Fruit fly (Drosophila melanogaster) whole organism, embryonic: ENCODE measurements around the gene ics.

Source experiments
- Abd-B ChIP-seq: fragments of 200-800 bp; sonication (Bioruptor generic); optimal IDR thresholded peaks from 2 replicates; lab custom pipeline; 2018; ENCODE audit warnings: missing biosample characterization, mild to moderate bottlenecking, missing genetic modification characterization, moderate library complexity
- Awh ChIP-seq: fragments of 200-800 bp; sonication (Bioruptor generic); IDR thresholded peaks from 2 replicates; pipeline ENCODE4, ENCODE4 v1.3.6; 2022; ENCODE audit warnings: missing biosample characterization, missing genetic modification characterization
- CG10147 ChIP-seq: fragments of 200-800 bp; sonication (Bioruptor generic); optimal IDR thresholded peaks from 2 replicates; lab custom pipeline; 2019; ENCODE audit warnings: missing biosample characterization, mild to moderate bottlenecking, missing genetic modification characterization, moderate library complexity
- CG12071 ChIP-seq: fragments of 200-800 bp; sonication (Bioruptor generic); optimal IDR thresholded peaks from 3 replicates; lab custom pipeline; 2018; ENCODE audit warnings: missing biosample characterization, mild to moderate bottlenecking, missing genetic modification characterization
- CG12744 ChIP-seq: fragments of 200-800 bp; sonication (Bioruptor generic); optimal IDR thresholded peaks from 2 replicates; lab custom pipeline; 2016; ENCODE audit warnings: missing biosample characterization, missing genetic modification characterization
- CG12769 ChIP-seq: fragments of 200-800 bp; sonication (Bioruptor generic); optimal IDR thresholded peaks from 2 replicates; lab custom pipeline; 2019; ENCODE audit warnings: missing biosample characterization, mild to moderate bottlenecking, missing genetic modification characterization, moderate library complexity
- CG13123 ChIP-seq: fragments of 200-800 bp; sonication (Bioruptor generic); optimal IDR thresholded peaks from 2 replicates; lab custom pipeline; 2016; ENCODE audit warnings: missing biosample characterization, missing genetic modification characterization
- CG13775 ChIP-seq: fragments of 200-800 bp; sonication (Bioruptor generic); optimal IDR thresholded peaks from 3 replicates; lab custom pipeline; 2017; ENCODE audit warnings: missing biosample characterization, mild to moderate bottlenecking, missing genetic modification characterization
- CG14050 ChIP-seq: fragments of 200-800 bp; sonication (Bioruptor generic); IDR thresholded peaks from 3 replicates; pipeline ENCODE4 v1.3.6; 2022; ENCODE audit warnings: missing biosample characterization, missing genetic modification characterization
- CG1602 ChIP-seq: fragments of 200-800 bp; sonication (Bioruptor generic); optimal IDR thresholded peaks from 3 replicates; lab custom pipeline; 2016; ENCODE audit warnings: missing biosample characterization, missing genetic modification characterization
- CG1603 ChIP-seq: fragments of 200-800 bp; sonication (Bioruptor generic); optimal IDR thresholded peaks from 2 replicates; lab custom pipeline; 2019; ENCODE audit warnings: missing biosample characterization, mild to moderate bottlenecking, missing genetic modification characterization, moderate library complexity
- CG2120 ChIP-seq: fragments of 200-800 bp; sonication (Bioruptor generic); optimal IDR thresholded peaks from 3 replicates; lab custom pipeline; 2016; ENCODE audit warnings: missing biosample characterization, missing genetic modification characterization
- CG2889 ChIP-seq: fragments of 200-800 bp; sonication (Bioruptor generic); IDR thresholded peaks from 3 replicates; pipeline ENCODE4 v1.3.6; 2022; ENCODE audit warnings: missing biosample characterization, missing genetic modification characterization
- CG3838 ChIP-seq: fragments of 200-800 bp; sonication (Bioruptor generic); optimal IDR thresholded peaks from 3 replicates; lab custom pipeline; 2016; ENCODE audit warnings: missing biosample characterization, missing genetic modification characterization
- CG4617 ChIP-seq: fragments of 200-800 bp; sonication (Bioruptor generic); optimal IDR thresholded peaks from 3 replicates; lab custom pipeline; 2016; ENCODE audit warnings: missing biosample characterization, missing genetic modification characterization, borderline replicate concordance
- CG5953 ChIP-seq: fragments of 200-800 bp; sonication (Bioruptor generic); IDR thresholded peaks from 2 replicates; pipeline ENCODE4 v1.3.6; 2022; ENCODE audit warnings: missing biosample characterization, missing genetic modification characterization
- CG6854 ChIP-seq: fragments of 200-800 bp; sonication (Bioruptor generic); optimal IDR thresholded peaks from 3 replicates; lab custom pipeline; 2017; ENCODE audit warnings: missing biosample characterization, mild to moderate bottlenecking, missing genetic modification characterization
- CG8281 ChIP-seq: fragments of 200-800 bp; sonication (Bioruptor generic); optimal IDR thresholded peaks from 2 replicates; lab custom pipeline; 2018; ENCODE audit warnings: missing biosample characterization, mild to moderate bottlenecking, missing genetic modification characterization, moderate library complexity
- CG8388 ChIP-seq: fragments of 200-800 bp; sonication (Bioruptor generic); optimal IDR thresholded peaks from 2 replicates; lab custom pipeline; 2019; ENCODE audit warnings: missing biosample characterization, mild to moderate bottlenecking, missing genetic modification characterization, moderate library complexity
- CG9437 ChIP-seq: fragments of 200-800 bp; sonication (Bioruptor generic); optimal IDR thresholded peaks from 2 replicates; lab custom pipeline; 2018; ENCODE audit warnings: missing biosample characterization, mild to moderate bottlenecking, missing genetic modification characterization
- CTCF ChIP-seq: fragments of 200-800 bp; sonication (Bioruptor generic); optimal IDR thresholded peaks from 2 replicates; lab custom pipeline; 2017; ENCODE audit warnings: missing biosample characterization, mild to moderate bottlenecking, missing genetic modification characterization, moderate library complexity
- CoRest ChIP-seq: fragments of 200-800 bp; sonication (Bioruptor generic); optimal IDR thresholded peaks from 3 replicates; lab custom pipeline; 2018; ENCODE audit warnings: missing biosample characterization, mild to moderate bottlenecking, missing genetic modification characterization, moderate library complexity
- Dfd ChIP-seq, 2 experiments: fragments of >200 bp; optimal IDR thresholded peaks; 2 replicates each; lab custom pipeline; 2017; ENCODE audit warnings: missing biosample characterization in 2 of 2, missing genetic modification characterization in 2 of 2
- Elba2 ChIP-seq: fragments of 200-800 bp; sonication (Bioruptor generic); optimal IDR thresholded peaks from 3 replicates; lab custom pipeline; 2016; ENCODE audit warnings: missing biosample characterization, missing genetic modification characterization
- Hr78 ChIP-seq, 2 experiments: fragments of 200-800 bp in 1 of 2; fragments of >200 bp in 1 of 2; sonication (Bioruptor generic) in 1 of 2; optimal IDR thresholded peaks; 2 replicates each; lab custom pipeline; 2017 to 2019; ENCODE audit warnings: missing biosample characterization in 2 of 2, missing genetic modification characterization in 2 of 2, mild to moderate bottlenecking in 1 of 2, moderate library complexity in 1 of 2
- Hsf ChIP-seq: fragments of 200-800 bp; sonication (Bioruptor generic); optimal IDR thresholded peaks from 3 replicates; lab custom pipeline; 2016; ENCODE audit warnings: missing biosample characterization, missing genetic modification characterization
- Lpt ChIP-seq: fragments of >200 bp; optimal IDR thresholded peaks from 2 replicates; lab custom pipeline; 2018; ENCODE audit warnings: missing biosample characterization, missing genetic modification characterization
- NfI ChIP-seq: fragments of 200-800 bp; sonication (Bioruptor generic); optimal IDR thresholded peaks from 3 replicates; lab custom pipeline; 2018; ENCODE audit warnings: missing biosample characterization, mild to moderate bottlenecking, missing genetic modification characterization, moderate library complexity
- Rx ChIP-seq: fragments of 200-800 bp; sonication (Bioruptor generic); IDR thresholded peaks from 2 replicates; pipeline ENCODE4 v1.3.6; 2022; ENCODE audit warnings: missing biosample characterization, missing genetic modification characterization
- Sin3A ChIP-seq: fragments of >200 bp; optimal IDR thresholded peaks from 2 replicates; lab custom pipeline; 2018
- Spps ChIP-seq: fragments of 200-800 bp; sonication (Bioruptor generic); optimal IDR thresholded peaks from 2 replicates; lab custom pipeline; 2018; ENCODE audit warnings: missing biosample characterization, mild to moderate bottlenecking, missing genetic modification characterization
- Vsx1 ChIP-seq: fragments of 200-800 bp; sonication (Bioruptor generic); optimal IDR thresholded peaks from 2 replicates; lab custom pipeline; 2017; ENCODE audit warnings: missing biosample characterization, mild to moderate bottlenecking, missing genetic modification characterization, missing genetic modification reagents
- az2 ChIP-seq: fragments of 200-800 bp; sonication (Bioruptor generic); optimal IDR thresholded peaks from 3 replicates; lab custom pipeline; 2016; ENCODE audit warnings: missing biosample characterization, missing genetic modification characterization
- caup ChIP-seq: fragments of 200-800 bp; sonication (Bioruptor generic); optimal IDR thresholded peaks from 3 replicates; lab custom pipeline; 2017; ENCODE audit warnings: missing biosample characterization, mild to moderate bottlenecking, missing genetic modification characterization, moderate library complexity; ENCODE audit not compliant: severe bottlenecking
- croc ChIP-seq: fragments of 200-800 bp; sonication (Bioruptor generic); conservative IDR thresholded peaks from 3 replicates; pipeline ENCODE4 v1.3.6; 2022; ENCODE audit warnings: missing biosample characterization, missing genetic modification characterization
- cwo ChIP-seq: fragments of 200-800 bp; sonication (Bioruptor generic); optimal IDR thresholded peaks from 3 replicates; lab custom pipeline; 2017; ENCODE audit warnings: missing biosample characterization, missing genetic modification characterization, mild to moderate bottlenecking, moderate library complexity, missing genetic modification reagents
- eyg ChIP-seq: fragments of 200-800 bp; sonication (Bioruptor generic); optimal IDR thresholded peaks from 3 replicates; lab custom pipeline; 2016; ENCODE audit warnings: missing biosample characterization, missing genetic modification characterization
- fd96Cb ChIP-seq: fragments of 200-800 bp; sonication (Bioruptor generic); optimal IDR thresholded peaks from 2 replicates; lab custom pipeline; 2018; ENCODE audit warnings: missing biosample characterization, mild to moderate bottlenecking, missing genetic modification characterization, moderate library complexity
- grau ChIP-seq: fragments of 200-800 bp; optimal IDR thresholded peaks from 3 replicates; lab custom pipeline; 2019; ENCODE audit warnings: missing biosample characterization, mild to moderate bottlenecking, missing genetic modification characterization, moderate library complexity
- h ChIP-seq: fragments of >200 bp; optimal IDR thresholded peaks from 2 replicates; lab custom pipeline; 2017
- kah ChIP-seq: fragments of 200-800 bp; sonication (Bioruptor generic); optimal IDR thresholded peaks from 2 replicates; lab custom pipeline; 2018; ENCODE audit warnings: missing biosample characterization, mild to moderate bottlenecking, missing genetic modification characterization
- kni ChIP-seq: fragments of 200-800 bp; sonication (Bioruptor generic); optimal IDR thresholded peaks from 3 replicates; lab custom pipeline; 2017; ENCODE audit warnings: mild to moderate bottlenecking, missing biosample characterization, missing genetic modification reagents, missing genetic modification characterization
- ro ChIP-seq: fragments of 200-800 bp; sonication (Bioruptor generic); IDR thresholded peaks from 2 replicates; pipeline ENCODE4 v1.3.6; 2022; ENCODE audit warnings: missing biosample characterization, missing genetic modification characterization
- sens-2 ChIP-seq: fragments of 200-800 bp; sonication (Bioruptor generic); IDR thresholded peaks from 2 replicates; pipeline ENCODE4 v1.3.6; 2022; ENCODE audit warnings: missing biosample characterization, missing genetic modification characterization
- shn ChIP-seq: fragments of 200-800 bp; sonication (Bioruptor generic); optimal IDR thresholded peaks from 3 replicates; lab custom pipeline; 2016; ENCODE audit warnings: missing biosample characterization, missing genetic modification characterization
- slbo ChIP-seq: fragments of 200-800 bp; sonication (Bioruptor generic); IDR thresholded peaks from 2 replicates; pipeline ENCODE4 v1.3.6; 2022; ENCODE audit warnings: missing biosample characterization, missing genetic modification characterization
- ssp ChIP-seq: fragments of 200-800 bp; sonication (Bioruptor generic); IDR thresholded peaks from 2 replicates; pipeline ENCODE4 v1.3.6; 2022; ENCODE audit warnings: missing biosample characterization, missing genetic modification characterization
- sug ChIP-seq: fragments of 200-800 bp; optimal IDR thresholded peaks from 2 replicates; lab custom pipeline; 2019; ENCODE audit warnings: missing biosample characterization, mild to moderate bottlenecking, missing genetic modification characterization, moderate library complexity
- tgo ChIP-seq: fragments of 200-800 bp; sonication (Bioruptor generic); IDR thresholded peaks from 3 replicates; pipeline ENCODE4 v1.3.6; 2022; ENCODE audit warnings: missing biosample characterization, missing genetic modification characterization
- vvl ChIP-seq: fragments of 200-800 bp; sonication (Bioruptor generic); IDR thresholded peaks from 2 replicates; pipeline ENCODE4 v1.3.6; 2022; ENCODE audit warnings: missing biosample characterization, missing genetic modification characterization
- wdn ChIP-seq: fragments of 200-800 bp; sonication (Bioruptor generic); IDR thresholded peaks from 2 replicates; pipeline ENCODE4 v1.3.6; 2022; ENCODE audit warnings: missing biosample characterization, missing genetic modification characterization

ics gene

DNA sequence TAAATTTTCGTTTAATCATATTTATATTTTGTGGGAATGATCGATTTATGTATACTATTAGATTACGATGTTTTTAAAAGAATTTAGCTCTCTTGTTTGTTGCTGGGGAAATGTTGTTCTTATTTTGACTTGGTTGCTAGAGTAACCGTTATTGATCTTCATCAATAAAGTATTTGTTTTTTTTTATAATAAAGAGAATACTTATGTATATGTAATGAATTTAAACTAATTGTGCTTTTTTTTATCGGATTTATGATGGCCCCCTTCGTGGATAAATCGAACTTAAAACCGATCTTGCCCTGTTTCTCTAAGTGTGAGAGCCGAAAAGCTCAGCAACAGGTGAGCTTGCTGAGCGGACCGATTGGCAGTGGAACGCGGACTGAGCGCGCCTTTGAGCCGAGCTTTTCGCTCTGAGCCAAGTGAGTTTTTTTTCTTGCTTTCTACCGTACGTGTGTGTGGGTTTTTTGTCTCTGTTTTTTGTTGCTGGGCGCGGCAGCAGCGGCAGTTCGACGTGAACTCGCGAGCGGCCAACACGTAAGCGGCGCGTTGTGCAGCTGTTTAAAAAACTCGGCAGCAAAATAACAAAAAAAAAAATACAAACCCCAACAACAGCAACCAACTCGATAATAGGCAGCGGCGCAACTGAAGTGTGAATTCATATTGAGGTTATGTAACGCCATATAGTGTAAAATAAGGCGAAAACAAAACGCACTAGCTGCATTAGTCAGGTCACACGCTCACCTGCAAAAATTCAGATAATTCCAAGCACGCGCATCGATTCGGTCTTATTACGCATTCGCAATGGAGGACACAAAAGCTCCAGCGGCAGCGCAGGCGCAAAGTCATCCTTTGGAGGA is 22.9 kb upstream of the ics start, which contains the start of gene CG18507 (continued):
- TF ChIP-seq CG4617 (GFP tag; lab: Kevin White, UChicago), result no peak
- TF ChIP-seq NfI, result no peak
- no peak for TF ChIP-seq grau (tag; lab: Kevin White, UChicago)
- TF ChIP-seq CG3838 (GFP tag; lab: Kevin White, UChicago), result no peak
- TF ChIP-seq caup (GFP tag; lab: Kevin White, UChicago), result no peak
- TF ChIP-seq Abd-B (GFP tag; lab: Kevin White, UChicago), result no peak
- no peak for TF ChIP-seq CG8388
- TF ChIP-seq CG6854 (GFP tag; lab: Kevin White, UChicago), result no peak
- TF ChIP-seq CTCF, result no peak
- peak; percentile 31; the same call in 1 of the 2 replicates for TF ChIP-seq slbo (GFP tag; lab: Robert Waterston, UW)
- TF ChIP-seq Hsf (GFP tag; lab: Kevin White, UChicago), result no peak
- TF ChIP-seq h (lab: Kevin White, UChicago), result no peak
- no peak for TF ChIP-seq eyg (GFP tag; lab: Kevin White, UChicago)
- no peak for TF ChIP-seq croc (GFP tag; lab: Robert Waterston, UW)
- TF ChIP-seq shn (GFP tag; lab: Kevin White, UChicago), result no peak
- no peak for TF ChIP-seq kni
- no peak for TF ChIP-seq CG1602 (GFP tag; lab: Kevin White, UChicago)
- TF ChIP-seq Vsx1 (GFP tag; lab: Kevin White, UChicago), result no peak
- no peak for TF ChIP-seq tgo
- TF ChIP-seq CG1603 (tag; lab: Kevin White, UChicago), result no peak
- no peak for TF ChIP-seq CG13123
- no peak for TF ChIP-seq Hr78 (GFP tag; optimal IDR thresholded peaks at IDR 0.05; lab: Kevin White, UChicago)
- no peak for TF ChIP-seq CoRest (tag; lab: Kevin White, UChicago)
- TF ChIP-seq CG2120, result no peak
- no peak for TF ChIP-seq CG14050 (GFP tag; lab: Robert Waterston, UW)
- no peak for TF ChIP-seq CG8281 (tag; lab: Kevin White, UChicago)
- no peak for TF ChIP-seq ro (GFP tag; lab: Robert Waterston, UW)
- no peak for TF ChIP-seq ssp (GFP tag; lab: Robert Waterston, UW)
- peak; percentile 44; the same call in 1 of the 2 replicates for TF ChIP-seq Awh (GFP tag; lab: Robert Waterston, UW)
- no peak for TF ChIP-seq CG10147 (GFP tag; lab: Kevin White, UChicago)
- no peak for TF ChIP-seq wdn (GFP tag; lab: Robert Waterston, UW)
- peak; percentile 10 for TF ChIP-seq sug (tag; lab: Kevin White, UChicago)
- no peak for TF ChIP-seq Lpt (GFP tag; lab: Kevin White, UChicago)
- no peak for TF ChIP-seq CG2889
- TF ChIP-seq Spps (tag; lab: Kevin White, UChicago), result no peak
- no peak for TF ChIP-seq CG12071 (GFP tag; lab: Kevin White, UChicago)
- no peak for TF ChIP-seq cwo (GFP tag; lab: Kevin White, UChicago)
- TF ChIP-seq fd96Cb (tag; lab: Kevin White, UChicago), result no peak
- TF ChIP-seq CG5953 (GFP tag; lab: Robert Waterston, UW), result no peak
- no peak for TF ChIP-seq az2 (GFP tag; lab: Kevin White, UChicago)
- TF ChIP-seq CG12769 (tag; lab: Kevin White, UChicago), result no peak
- TF ChIP-seq Elba2 (GFP tag; lab: Kevin White, UChicago), result no peak
- TF ChIP-seq CG12744 (GFP tag; lab: Kevin White, UChicago), result no peak
- 0 out of 2 replicates have a peak, but pooled peaks have one; percentile 1 for TF ChIP-seq Rx (GFP tag; lab: Robert Waterston, UW)
- no peak for TF ChIP-seq CG13775 (GFP tag; lab: Kevin White, UChicago)
- no peak for TF ChIP-seq sens-2 (GFP tag; lab: Robert Waterston, UW)
- TF ChIP-seq vvl, result no peak; the same call in 1 of the 2 replicates
- TF ChIP-seq Dfd (GFP tag; optimal IDR thresholded peaks at IDR 0.05; lab: Kevin White, UChicago), result no peak
- no peak for TF ChIP-seq Sin3A (lab: Kevin White, UChicago)
- TF ChIP-seq kah, result no peak
- TF ChIP-seq CG9437 (GFP tag; lab: Kevin White, UChicago), result no peak
